Worm (Caenorhabditis elegans) whole organism, L4/young adult: ENCODE results near the gene F58E6.8.

Source experiments
- dao-5 ChIP-seq: sonication (generic microtip); optimal IDR thresholded peaks from 2 replicates; lab custom pipeline; 2016; ENCODE audit warnings: missing genotype, missing genetic modification characterization, moderate library complexity, missing compliant biosample characterization
- him-1 ChIP-seq: sonication (generic microtip); optimal IDR thresholded peaks from 2 replicates; lab custom pipeline; 2016; ENCODE audit warnings: missing genotype, missing genetic modification reagents, missing genetic modification characterization, missing compliant biosample characterization

ce11 chrV:9755725-9756124, at the start of gene F58E6.8:
- TF ChIP-seq him-1 (tag; lab: Kevin White, UChicago) (no peak), dao-5 (tag; lab: Kevin White, UChicago) (no peak)
